Fruit fly (Drosophila melanogaster): ENCODE data around the gene Fad2.
A peak's percentile ranks its signal among the peaks of the same experiment; 100 is the strongest.

Gene Fad2

DNA sequence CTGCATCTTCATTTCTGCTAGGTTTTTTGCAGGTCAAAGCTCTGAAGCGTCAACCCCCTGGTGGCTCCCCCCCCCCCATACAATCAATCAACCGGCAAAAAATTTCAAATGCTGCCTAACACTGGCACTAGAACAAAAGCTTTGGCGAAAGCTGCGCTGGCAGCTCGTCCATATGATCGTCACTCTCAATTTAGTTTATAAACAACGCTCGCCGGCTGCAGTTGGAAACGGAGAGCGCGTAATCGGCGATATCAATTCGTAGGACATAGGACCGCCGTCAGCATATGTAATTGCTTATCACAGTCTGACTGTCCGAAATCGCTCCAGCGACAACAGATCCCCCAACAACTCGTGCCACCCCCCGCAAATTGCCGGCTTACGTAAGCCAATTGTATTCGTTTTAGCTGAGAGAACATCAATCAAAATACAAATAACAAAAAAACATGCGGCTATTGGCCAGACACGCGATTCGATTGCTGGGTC is 47.1 kb downstream of the Fad2 start, which contains the start of gene Mocs1 (continued):
- TF ChIP-seq ftz-f1 (GFP tag; optimal IDR thresholded peaks at IDR 0.05) (peak; percentile 40), CG14014 (GFP tag; IDR thresholded peaks at IDR 0.05) (no peak), CG14667 (GFP tag; IDR thresholded peaks at IDR 0.05) (no peak), Fer2 (tag; optimal IDR thresholded peaks at IDR 0.05) (no peak), Dref (GFP tag; IDR thresholded peaks at IDR 0.05) (no peak), CG7745 (tag; optimal IDR thresholded peaks at IDR 0.05) (no peak), Hmr (GFP tag; optimal IDR thresholded peaks at IDR 0.05) (peak; percentile 22), br (optimal IDR thresholded peaks at IDR 0.05) (no peak), gfzf (GFP tag; optimal IDR thresholded peaks at IDR 0.05) (no peak), stwl (tag; optimal IDR thresholded peaks at IDR 0.05) (no peak), hbn (GFP tag; IDR thresholded peaks at IDR 0.05; ENCODE audit: partially characterized antibody) (0 out of 2 replicates have a peak, but pooled peaks have one; percentile 34), Fer1 (GFP tag; optimal IDR thresholded peaks at IDR 0.05) (peak; percentile 41), Spps (tag; optimal IDR thresholded peaks at IDR 0.05) (no peak), caup (GFP tag; optimal IDR thresholded peaks at IDR 0.05; ENCODE audit: severe bottlenecking) (peak; percentile 6), CG7271 (tag; optimal IDR thresholded peaks at IDR 0.05) (no peak), CG18011 (GFP tag; optimal IDR thresholded peaks at IDR 0.05) (no peak), Abd-B (GFP tag; optimal IDR thresholded peaks at IDR 0.05) (no peak), Antp (GFP tag; optimal IDR thresholded peaks at IDR 0.05) (no peak), amos (GFP tag; IDR thresholded peaks at IDR 0.05; ENCODE audit: partially characterized antibody) (peak; percentile 37; the same call in 1 of the 2 replicates), nerfin-1 (tag; optimal IDR thresholded peaks at IDR 0.05) (no peak), Ada2b (GFP tag; IDR thresholded peaks at IDR 0.05) (no peak), ci (GFP tag; IDR thresholded peaks at IDR 0.05) (0 out of 3 replicates have a peak, but pooled peaks have one; percentile 28), otp (GFP tag; IDR thresholded peaks at IDR 0.05) (0 out of 3 replicates have a peak, but pooled peaks have one; percentile 24), Hr78 (GFP tag; optimal IDR thresholded peaks at IDR 0.05) (peak in 1 of 2 experiments; percentile 98), CG9437 (GFP tag; optimal IDR thresholded peaks at IDR 0.05) (peak; percentile 1), HmgZ (tag; optimal IDR thresholded peaks at IDR 0.05) (peak; percentile 38), CG11247 (GFP tag; IDR thresholded peaks at IDR 0.05) (no peak), sd (tag; optimal IDR thresholded peaks at IDR 0.05) (no peak), CG8359 (GFP tag; optimal IDR thresholded peaks at IDR 0.05; ENCODE audit: borderline replicate concordance) (no peak)

DNA sequence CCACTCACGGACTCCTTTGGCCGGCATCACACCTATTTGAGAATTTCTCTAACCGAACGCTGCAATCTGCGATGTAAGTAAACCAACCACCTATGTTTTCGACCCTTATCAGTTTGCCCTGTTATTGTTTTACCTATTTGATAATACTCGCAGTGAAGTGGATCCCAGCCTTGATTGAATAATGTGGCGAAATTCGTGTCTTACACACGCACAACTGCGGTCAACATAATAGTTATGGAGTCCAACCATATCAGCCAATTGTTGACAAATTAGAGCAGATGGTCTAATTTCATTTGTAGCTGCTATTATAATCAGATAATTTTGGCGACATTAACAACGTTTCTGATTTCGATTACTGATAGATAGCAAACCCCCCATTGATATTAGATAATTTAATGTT is 47.7 kb downstream of the Fad2 start:
- TF ChIP-seq grn (GFP tag; optimal IDR thresholded peaks at IDR 0.05): peak; percentile 30
- TF ChIP-seq exex (tag; optimal IDR thresholded peaks at IDR 0.05): peak; percentile 79
- peak; percentile 18 for TF ChIP-seq Med (GFP tag)
- peak; percentile 83 for TF ChIP-seq CG11696 (GFP tag; IDR thresholded peaks at IDR 0.05)
- TF ChIP-seq nerfin-2 (GFP tag; IDR thresholded peaks at IDR 0.05; ENCODE audit: partially characterized antibody): 0 out of 2 replicates have a peak, but pooled peaks have one; percentile 27
- peak; percentile 79 for TF ChIP-seq mirr (GFP tag; optimal IDR thresholded peaks at IDR 0.05)
- no peak for TF ChIP-seq Fer2 (tag; optimal IDR thresholded peaks at IDR 0.05)
- TF ChIP-seq CG12299 (tag; optimal IDR thresholded peaks at IDR 0.05): no peak
